Fruit fly (Drosophila melanogaster) whole organism, larva: ENCODE results near the gene Glut1.

ENCODE experiments used
- noc ChIP-seq: fragments of 200-800 bp; sonication (Bioruptor generic); optimal IDR thresholded peaks from 3 replicates; lab custom pipeline; 2019; ENCODE audit warnings: missing biosample characterization, mild to moderate bottlenecking, missing genetic modification characterization, moderate library complexity

Gene Glut1

DNA sequence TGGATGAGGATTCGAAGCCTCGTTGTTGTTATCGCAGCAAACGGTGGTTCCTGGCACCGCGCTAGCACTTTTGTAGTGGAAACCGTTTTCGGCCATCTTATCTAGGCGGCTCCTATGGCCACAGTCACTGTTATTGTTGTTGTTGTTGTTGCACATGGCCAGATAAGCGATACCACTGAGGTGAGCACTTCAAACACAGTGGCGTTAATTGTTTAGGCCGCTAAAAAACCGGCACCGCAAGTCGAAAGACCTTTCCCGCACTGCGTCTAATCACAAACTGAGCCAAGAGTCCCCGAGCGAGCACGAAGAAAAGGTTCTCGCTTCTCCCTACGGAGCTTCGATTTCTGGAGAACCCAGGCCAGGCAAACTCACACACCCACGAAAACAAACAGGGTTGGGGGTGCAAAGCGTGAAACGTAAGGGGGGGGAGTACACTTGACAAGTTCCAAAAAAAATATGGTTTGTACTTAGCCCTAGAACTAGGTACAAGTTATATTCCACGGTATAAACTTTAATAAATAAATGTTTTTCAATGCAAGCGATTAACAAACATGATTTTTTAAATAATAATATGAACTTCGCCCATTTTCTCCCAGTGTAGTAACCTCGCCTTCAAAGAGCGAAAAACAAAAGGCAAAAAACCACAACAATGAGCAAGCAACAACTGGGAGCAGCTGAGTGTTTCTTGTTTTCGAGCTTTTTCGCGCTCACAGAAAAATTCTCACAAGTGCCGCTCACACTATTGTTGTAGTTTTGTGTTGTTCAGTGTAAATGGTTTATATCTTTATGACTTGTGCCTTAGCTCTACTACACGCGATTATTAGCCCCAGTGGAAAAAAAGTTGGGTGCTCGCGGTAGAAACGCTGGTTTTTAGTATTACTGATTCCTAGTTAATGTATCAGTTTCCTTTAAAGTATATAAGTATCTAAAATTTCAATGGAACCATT, 93.9 kb downstream of the Glut1 start:
- peak; percentile 85 for TF ChIP-seq noc (tag; lab: Kevin White, UChicago)

DNA sequence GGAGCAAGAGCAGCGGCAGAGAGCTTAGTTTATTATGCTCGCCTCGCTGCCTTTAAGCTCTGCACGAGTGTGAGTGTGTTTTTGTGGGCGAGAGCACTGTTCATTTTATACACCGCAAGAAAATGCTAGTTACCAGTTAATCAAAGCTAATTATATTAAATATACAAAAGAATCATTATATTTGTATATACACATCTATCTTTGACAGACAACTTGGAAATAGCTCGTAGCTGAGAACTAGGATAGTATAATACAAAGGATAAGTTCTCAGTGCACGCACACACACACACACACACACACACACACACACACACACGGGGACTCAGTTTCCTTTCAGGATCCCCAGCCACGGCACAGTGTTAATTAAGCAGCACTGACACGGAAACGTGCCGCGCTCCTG, 97.1 kb downstream of the Glut1 start:
- TF ChIP-seq noc (tag; lab: Kevin White, UChicago), result no peak

DNA sequence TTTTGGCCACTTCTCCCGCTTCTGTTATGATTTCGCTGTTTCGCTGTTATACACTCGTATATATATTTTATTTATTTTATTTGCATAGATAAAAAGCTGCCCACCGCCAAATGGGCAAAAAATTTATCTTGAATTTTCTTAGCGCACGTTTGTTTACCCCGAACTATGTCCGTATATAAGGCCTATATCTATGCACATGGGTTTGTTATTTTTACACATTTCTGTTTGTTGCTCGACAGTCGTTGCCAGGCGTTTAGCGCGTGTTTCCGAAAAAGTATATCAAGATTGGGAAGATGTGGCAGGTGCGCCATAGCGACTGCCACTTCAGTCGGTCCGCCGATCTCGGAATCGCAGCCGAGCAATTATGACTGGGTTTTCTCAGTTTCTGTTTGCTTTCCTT, 106.0 kb downstream of the Glut1 start:
- no peak for TF ChIP-seq noc (tag; lab: Kevin White, UChicago)

DNA sequence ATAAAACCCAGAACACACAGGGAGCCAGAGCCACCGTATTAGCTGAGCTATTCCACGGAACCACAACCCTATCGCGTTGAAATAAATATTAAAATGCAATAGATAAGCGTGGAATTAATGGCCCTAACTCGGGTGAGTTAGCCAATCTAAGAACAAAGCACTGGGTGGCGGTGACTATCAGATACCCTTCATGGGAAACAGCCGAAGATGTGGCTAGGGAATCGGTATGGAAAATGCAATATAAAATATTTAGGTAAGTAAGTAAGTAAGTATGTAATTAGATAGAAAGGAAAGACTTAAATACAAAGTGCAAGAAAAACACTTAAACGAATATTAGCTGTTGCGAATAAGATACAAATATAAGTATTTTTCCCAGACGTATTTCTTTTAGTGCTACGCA, 107.8 kb downstream of the Glut1 start:
- TF ChIP-seq noc (tag; lab: Kevin White, UChicago), result no peak

DNA sequence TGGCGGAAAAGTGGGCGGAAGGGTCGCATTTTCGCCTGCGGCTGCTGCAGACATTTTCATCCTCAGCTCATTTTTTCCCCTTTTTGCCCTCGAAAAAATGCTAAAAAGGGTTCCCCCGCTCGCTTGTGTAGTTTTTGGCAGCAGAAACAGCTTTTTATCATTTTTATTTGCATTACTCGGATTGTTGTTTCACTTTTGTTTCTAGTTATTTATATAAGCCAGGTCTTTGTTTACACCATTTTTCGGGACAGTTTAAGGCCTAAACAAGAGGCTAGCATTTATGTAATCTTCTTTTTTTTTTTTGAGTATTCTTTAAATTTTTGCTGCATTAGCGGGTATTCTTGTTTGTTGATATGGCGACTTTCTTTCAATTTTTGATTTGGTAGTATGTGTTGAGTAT, 108.3 kb downstream of the Glut1 start:
- no peak for TF ChIP-seq noc (tag; lab: Kevin White, UChicago)

DNA sequence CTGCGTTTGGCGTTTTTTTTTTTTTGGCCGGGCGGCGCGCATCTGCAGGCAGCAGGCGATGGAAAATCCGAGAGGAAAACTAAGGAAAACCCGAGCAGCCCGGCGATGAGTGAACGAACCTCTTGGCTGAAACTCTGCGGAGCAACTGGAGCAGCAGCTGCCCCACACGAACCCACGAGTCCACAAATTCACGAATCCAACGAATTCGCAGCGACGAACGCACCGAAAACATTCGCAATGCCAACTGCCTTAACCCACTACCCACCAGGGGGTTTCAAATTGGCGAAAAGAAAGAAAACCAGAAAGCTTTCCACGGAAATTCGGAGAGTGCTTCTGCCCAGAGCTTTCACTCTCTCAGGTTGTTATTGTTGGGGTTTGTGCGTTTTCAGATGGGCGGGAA, 108.9 kb downstream of the Glut1 start:
- TF ChIP-seq noc (tag; lab: Kevin White, UChicago), result peak; percentile 14

DNA sequence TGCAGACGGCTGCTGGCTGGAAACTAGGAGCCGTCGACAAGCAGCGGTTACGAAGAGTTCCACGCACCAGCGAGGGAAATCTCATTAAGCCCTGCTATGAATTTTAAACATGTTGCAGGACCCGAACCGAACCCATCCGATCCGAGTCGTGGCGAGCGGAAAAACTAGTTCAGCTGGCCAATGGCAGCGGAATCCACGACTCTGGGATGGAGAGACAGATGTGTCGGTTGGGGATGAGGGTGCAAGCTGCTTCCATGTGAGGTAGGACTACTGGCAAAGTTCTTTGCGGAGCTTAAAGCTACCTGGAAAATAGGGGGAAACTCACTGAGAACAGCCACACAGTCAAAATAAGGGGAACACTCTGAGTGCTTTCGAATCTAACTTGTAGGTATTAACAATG, 109.9 kb downstream of the Glut1 start:
- no peak for TF ChIP-seq noc (tag; lab: Kevin White, UChicago)

DNA sequence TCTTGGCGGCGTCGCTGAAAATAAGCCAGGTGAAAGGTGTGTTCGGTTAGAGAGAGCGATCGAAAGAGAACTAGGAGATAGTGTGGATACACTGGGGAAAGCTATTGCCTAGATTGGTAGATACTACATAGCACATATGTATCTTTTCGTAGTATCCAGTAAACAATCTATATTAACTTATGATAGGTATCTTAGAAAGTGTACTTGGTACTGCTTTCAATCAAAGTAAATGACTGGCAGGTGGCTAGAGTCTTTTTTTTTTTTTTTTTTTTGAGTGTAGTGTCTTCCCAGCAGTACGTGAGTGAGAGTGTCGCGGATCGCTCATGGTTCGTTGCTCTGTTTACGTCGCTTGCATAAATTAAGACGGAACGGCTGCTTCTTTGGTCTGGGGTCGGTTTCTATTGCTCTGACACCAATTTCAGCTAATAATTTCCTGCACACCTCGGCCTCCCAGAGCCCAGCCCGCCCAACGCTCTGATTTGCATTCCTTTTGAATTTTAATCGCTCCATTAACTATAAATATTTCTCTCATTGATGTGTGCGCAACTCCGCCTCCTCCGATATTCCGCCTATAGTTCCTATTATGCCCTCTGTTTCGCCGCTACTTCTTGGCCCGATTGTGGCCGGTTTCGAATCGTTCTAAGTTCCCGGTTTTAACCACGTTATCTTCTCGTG, 115.9 kb downstream of the Glut1 start:
- peak; percentile 76 for TF ChIP-seq noc (tag; lab: Kevin White, UChicago)

DNA sequence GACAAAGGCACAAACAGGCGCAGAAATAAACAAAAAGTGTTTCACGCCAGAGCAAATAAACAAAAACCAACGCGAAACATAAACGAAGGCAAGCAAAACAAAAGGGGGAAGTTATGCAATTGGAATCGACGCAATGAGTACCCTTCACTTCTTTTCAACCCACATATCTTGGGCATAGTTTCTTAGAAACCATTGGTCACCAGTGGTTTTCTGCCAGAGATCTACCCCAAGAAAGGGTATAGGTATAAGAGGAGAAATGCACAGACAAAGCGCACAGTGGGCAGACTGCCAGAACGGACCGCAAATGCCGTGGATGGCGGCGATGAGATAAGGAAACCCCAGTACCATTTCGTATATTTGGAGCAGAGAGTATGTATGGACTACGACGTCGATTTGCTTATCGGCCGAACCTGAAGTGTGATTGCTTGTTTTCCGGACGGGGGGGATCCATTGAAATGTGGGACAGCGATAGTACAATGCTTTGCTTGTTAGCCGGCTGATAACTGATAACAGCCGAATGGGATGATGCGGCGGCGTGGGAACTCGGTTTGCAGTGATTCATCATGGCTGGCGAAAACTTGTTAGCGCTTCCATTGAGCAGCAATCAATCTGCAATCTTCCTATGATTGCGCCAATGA, 117.2 kb downstream of the Glut1 start:
- TF ChIP-seq noc (tag; lab: Kevin White, UChicago), result peak; percentile 36

DNA sequence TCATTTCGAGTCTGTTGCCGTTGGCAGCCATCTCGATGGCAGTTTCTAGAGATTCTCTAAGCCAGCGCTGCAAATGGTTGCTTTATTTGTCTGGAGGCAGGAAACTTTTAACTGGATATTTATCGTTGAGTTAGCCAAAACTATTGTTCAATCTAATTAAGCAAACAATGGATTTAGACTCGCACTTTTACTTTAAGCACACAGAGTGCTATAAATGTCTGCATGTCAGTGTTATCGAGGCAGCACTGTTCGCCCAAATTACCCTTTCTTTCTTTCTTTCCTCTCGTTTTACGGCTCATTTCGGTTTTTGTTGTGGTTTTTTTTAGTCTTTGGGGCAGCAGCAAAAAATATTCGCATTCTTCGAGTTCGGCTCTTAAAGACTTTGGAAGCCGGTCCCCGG, 117.8 kb downstream of the Glut1 start:
- no peak for TF ChIP-seq noc (tag; lab: Kevin White, UChicago)

DNA sequence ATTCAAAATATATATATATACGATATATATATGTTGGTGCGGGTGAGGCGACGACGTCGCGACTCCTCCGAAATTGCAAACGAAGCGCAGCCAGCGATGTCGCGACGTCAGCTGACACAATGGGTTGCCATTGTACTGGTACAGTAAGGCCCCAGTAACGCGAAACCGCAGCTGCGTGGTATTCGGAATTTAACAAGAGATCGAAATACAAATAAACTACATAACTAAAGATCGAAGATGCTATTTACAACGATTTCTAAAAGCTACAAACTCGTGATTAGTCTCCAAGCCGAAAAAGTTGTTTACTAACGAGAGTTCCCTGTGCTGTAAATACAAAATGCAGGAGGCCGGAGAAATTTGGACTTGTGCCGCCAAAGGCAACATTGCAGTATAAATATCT, 118.7 kb downstream of the Glut1 start:
- no peak for TF ChIP-seq noc (tag; lab: Kevin White, UChicago)

DNA sequence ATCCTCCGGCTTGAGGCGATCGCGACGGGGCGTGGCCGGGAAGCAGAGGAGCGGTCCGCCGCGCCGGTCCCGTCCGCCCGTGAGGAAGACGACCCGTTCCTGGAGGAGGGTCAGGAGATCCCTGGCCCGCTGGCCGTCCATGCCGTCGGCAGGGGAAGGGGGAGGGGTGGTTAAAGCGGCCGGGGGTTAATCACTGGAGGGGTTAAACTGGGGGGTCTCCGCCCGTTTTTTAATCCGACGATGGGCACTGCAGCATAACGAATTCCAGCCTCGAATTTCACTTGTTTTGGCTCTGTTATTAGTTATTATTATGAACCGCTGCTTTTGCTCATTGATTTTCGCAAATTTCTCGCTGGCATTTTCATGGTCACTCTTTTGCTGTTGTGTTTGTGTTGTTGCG, 119.8 kb downstream of the Glut1 start:
- no peak for TF ChIP-seq noc (tag; lab: Kevin White, UChicago)

DNA sequence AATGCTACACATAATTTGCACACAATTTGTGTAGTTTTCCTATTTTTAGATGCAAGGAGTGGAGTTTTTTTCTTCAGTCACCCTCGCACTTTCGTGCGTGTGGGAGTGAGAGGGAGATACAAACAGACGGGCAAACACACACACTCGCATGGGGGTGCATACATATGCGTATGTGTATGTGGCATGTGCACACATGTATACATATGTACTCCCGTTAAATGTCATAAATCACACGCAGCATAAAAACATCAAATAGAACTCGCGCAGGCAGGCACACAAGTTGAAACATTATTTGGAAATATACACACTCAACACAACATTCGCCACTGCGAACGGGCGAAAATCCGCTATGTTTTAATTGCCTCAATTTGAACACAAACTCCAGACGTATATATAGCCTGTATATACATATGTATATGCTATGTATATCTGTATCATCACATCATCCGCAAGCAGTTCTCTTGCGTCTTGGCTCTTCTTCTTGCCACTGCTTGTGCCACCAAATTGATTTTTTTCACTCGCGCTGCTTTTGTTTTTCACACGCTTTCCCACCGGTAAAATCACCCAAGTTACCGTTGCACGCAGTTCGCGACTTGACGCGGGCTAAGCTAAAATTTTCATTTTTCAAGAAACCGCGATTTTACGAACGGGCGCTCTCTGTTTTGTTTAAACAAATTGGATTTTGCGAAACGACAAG, 120.5 kb downstream of the Glut1 start, which contains the start of the genes CG9205 and trio:
TSS of gene CG9205 (plus strand) at position 508 of the 697 bp plus-strand sequence.
TSS of gene trio (minus strand) at position 686 of the 697 bp plus-strand sequence.
- TF ChIP-seq noc (tag; lab: Kevin White, UChicago), result no peak

DNA sequence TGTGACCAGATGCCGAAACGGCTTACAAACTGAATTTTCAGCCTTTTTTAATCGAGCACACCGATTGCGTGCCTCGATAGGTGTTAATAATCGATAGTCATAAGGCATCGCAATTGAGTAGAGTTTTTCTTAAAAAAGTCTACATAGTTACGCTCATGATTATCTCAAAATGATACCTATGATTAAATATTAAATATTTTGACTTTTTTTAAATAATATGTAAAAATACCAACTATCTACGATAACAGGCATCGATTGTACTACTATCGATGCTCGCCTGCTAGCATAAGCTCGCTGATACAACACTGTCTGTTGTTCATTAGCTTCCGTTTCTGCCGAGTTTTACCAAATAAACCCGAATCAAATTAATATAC, 121.0 kb downstream of the Glut1 start:
- no peak for TF ChIP-seq noc (tag; lab: Kevin White, UChicago)

DNA sequence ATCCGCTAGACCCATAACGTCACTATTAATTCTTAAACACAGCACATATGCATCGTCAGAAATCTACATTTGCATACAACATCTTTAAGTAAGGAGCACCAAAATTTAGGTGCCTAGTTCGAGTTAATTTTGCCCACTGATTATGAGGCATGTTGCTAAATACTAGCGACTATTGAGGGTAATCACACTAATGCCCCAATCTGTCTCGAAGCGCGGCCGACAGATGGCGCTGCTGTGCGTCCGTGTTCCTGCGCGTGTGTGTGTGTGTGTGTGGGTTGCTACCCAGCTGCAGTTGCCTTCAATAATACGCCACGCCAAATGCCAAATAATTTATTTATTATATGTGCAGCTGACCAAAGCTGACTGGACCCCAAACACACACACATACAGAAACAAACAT, 127.5 kb downstream of the Glut1 start:
- TF ChIP-seq noc (tag; lab: Kevin White, UChicago), result no peak
